Worm (Caenorhabditis elegans): Measurements from ENCODE around the gene F08D12.12.

The F08D12.12 gene

DNA sequence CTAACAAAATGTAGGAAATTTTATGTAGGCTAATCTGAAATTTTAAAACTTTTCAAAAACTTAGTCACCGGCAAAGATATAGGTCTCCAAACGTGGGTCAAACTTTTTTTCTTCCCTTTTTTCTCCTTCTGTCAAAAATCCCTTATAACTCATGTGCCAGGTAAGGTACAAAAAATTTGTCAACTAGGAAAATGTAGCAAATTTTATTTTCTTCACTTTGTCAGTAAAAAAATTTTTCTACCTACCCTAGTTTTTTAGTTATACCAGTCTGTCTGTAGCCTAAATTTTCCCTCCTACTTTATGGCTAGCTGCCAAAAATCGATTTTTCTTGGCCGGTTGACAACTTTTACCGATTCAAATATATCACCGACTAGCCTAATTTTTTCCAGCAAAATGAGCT lies 29.8 kb upstream of the F08D12.12 start, which contains the start of gene set-13:
TSS of gene set-13 (plus strand) at position 301 of the 400 bp plus-strand sequence.
- no peak for TF ChIP-seq ets-4 (GFP tag; optimal IDR thresholded peaks at IDR 0.05)

- no peak for TF ChIP-seq ztf-3 (GFP tag; optimal IDR thresholded peaks at IDR 0.05)
- TF ChIP-seq tlf-1 (GFP tag; optimal IDR thresholded peaks at IDR 0.05): no peak
- TF ChIP-seq lir-1 (GFP tag; conservative IDR thresholded peaks at IDR 0.05): no peak
- no peak for TF ChIP-seq nhr-179 (tag; optimal IDR thresholded peaks at IDR 0.05)
- TF ChIP-seq snpc-3.4 (tag; optimal IDR thresholded peaks at IDR 0.05): no peak
- no peak for TF ChIP-seq bed-1 (GFP tag; IDR thresholded peaks at IDR 0.05)
- TF ChIP-seq attf-3 (GFP tag; conservative IDR thresholded peaks at IDR 0.05): no peak
- TF ChIP-seq lin-54 (GFP tag; optimal IDR thresholded peaks at IDR 0.05): no peak
- TF ChIP-seq ceh-91 (GFP tag; IDR thresholded peaks at IDR 0.05): no peak
- no peak for TF ChIP-seq akir-1 (GFP tag; optimal IDR thresholded peaks at IDR 0.05)
Observed at ce11 chrII:2815444-2815843, 28.6 kb upstream of the F08D12.12 start, which contains the start of gene K12H6.2. K12H6.2 (minus strand) TSS chrII:2815544.

DNA sequence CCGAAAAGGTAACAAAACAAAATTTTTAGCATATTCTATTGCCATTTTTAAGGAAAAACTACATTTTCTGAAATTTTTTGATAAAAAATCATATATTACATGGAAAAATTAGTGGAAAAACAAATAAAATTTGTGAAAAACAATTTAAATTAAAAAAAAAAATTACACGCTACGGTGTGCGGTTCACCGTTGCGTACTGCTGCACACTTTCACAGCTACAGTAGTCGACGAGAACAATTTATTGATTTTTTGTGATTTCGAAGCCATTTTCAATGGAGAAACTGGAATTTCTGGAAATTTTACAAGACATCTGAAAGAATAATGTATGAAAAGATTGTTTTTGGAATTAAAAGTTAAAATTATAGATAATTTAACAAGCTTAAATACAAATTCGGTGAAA lies 28.1 kb upstream of the F08D12.12 start:
- TF ChIP-seq C17E4.6 (GFP tag; IDR thresholded peaks at IDR 0.05) (no peak), xnd-1 (tag; optimal IDR thresholded peaks at IDR 0.05) (peak; percentile 85), pha-4 (tag; optimal IDR thresholded peaks at IDR 0.05) (no peak), F49E8.2 (tag; optimal IDR thresholded peaks at IDR 0.05; ENCODE audit: insufficient read depth) (no peak), ztf-25 (GFP tag; IDR thresholded peaks at IDR 0.05) (no peak), dpff-1 (tag; optimal IDR thresholded peaks at IDR 0.05) (no peak), B0336.3 (GFP tag; IDR thresholded peaks at IDR 0.05) (no peak), bed-2 (GFP tag; IDR thresholded peaks at IDR 0.05) (no peak), nhr-27 (tag; optimal IDR thresholded peaks at IDR 0.05) (no peak), C06A6.2 (GFP tag; conservative IDR thresholded peaks at IDR 0.05) (no peak), ceh-91 (GFP tag; IDR thresholded peaks at IDR 0.05) (no peak), F37B4.10 (GFP tag; IDR thresholded peaks at IDR 0.05) (no peak), snpc-4 (GFP tag; optimal IDR thresholded peaks at IDR 0.05) (no peak), snpc-4 (tag; optimal IDR thresholded peaks at IDR 0.05) (no peak), lsy-27 (tag; optimal IDR thresholded peaks at IDR 0.05; ENCODE audit: borderline replicate concordance, insufficient read depth) (no peak), akir-1 (GFP tag; optimal IDR thresholded peaks at IDR 0.05) (no peak), zim-3 (tag; optimal IDR thresholded peaks at IDR 0.05) (no peak), ztf-22 (GFP tag; optimal IDR thresholded peaks at IDR 0.05) (no peak), cebp-2 (GFP tag; IDR thresholded peaks at IDR 0.05) (no peak), F33H1.4 (GFP tag; IDR thresholded peaks at IDR 0.05) (no peak), sptf-2 (GFP tag; optimal IDR thresholded peaks at IDR 0.05) (no peak), lin-26 (GFP tag; IDR thresholded peaks at IDR 0.05) (no peak), lag-1 (GFP tag; IDR thresholded peaks at IDR 0.05) (no peak), madf-3 (GFP tag; IDR thresholded peaks at IDR 0.05) (no peak), die-1 (tag; optimal IDR thresholded peaks at IDR 0.05) (no peak), lsl-1 (GFP tag; optimal IDR thresholded peaks at IDR 0.05) (peak; percentile 94), madf-6 (GFP tag; IDR thresholded peaks at IDR 0.05) (peak; percentile 86), egl-44 (GFP tag; IDR thresholded peaks at IDR 0.05) (no peak), efl-1 (GFP tag; optimal IDR thresholded peaks at IDR 0.05) (peak; percentile 12), egl-18 (GFP tag; IDR thresholded peaks at IDR 0.05) (no peak), ZK185.1 (tag; optimal IDR thresholded peaks at IDR 0.05; ENCODE audit: poor library complexity, severe bottlenecking) (no peak), ztf-3 (GFP tag; optimal IDR thresholded peaks at IDR 0.05) (no peak), madf-8 (GFP tag; conservative IDR thresholded peaks at IDR 0.05) (peak; percentile 48; the same call in 1 of the 2 replicates), snpc-1.3 (tag; optimal IDR thresholded peaks at IDR 0.05; ENCODE audit: insufficient read depth) (peak; percentile 28), ztf-18 (tag; optimal IDR thresholded peaks at IDR 0.05) (no peak), mcd-1 (GFP tag; IDR thresholded peaks at IDR 0.05) (0 out of 2 replicates have a peak, but pooled peaks have one; percentile 14), nhr-90 (tag; optimal IDR thresholded peaks at IDR 0.05) (no peak)

Data from whole organism, young adult.